Worm (Caenorhabditis elegans): ENCODE results near the gene nspg-6.

nspg-6 gene

ce11 chrIII:7271083-7271482 is 43.7 kb downstream of the nspg-6 start:
- TF ChIP-seq ceh-24 (tag; optimal IDR thresholded peaks at IDR 0.05) (no peak), K02D7.2 (tag; optimal IDR thresholded peaks at IDR 0.05) (no peak), dve-1 (tag; optimal IDR thresholded peaks at IDR 0.05) (no peak), pax-1 (tag; optimal IDR thresholded peaks at IDR 0.05) (no peak), ceh-14 (tag; optimal IDR thresholded peaks at IDR 0.05) (no peak), pha-2 (tag; optimal IDR thresholded peaks at IDR 0.05) (no peak), fkh-10 (GFP tag; optimal IDR thresholded peaks at IDR 0.05) (no peak), tbx-7 (tag; optimal IDR thresholded peaks at IDR 0.05) (no peak), eyg-1 (tag; optimal IDR thresholded peaks at IDR 0.05) (no peak), npax-4 (tag; optimal IDR thresholded peaks at IDR 0.05) (no peak), mec-3 (tag; optimal IDR thresholded peaks at IDR 0.05; ENCODE audit: borderline replicate concordance) (no peak), rnt-1 (tag; optimal IDR thresholded peaks at IDR 0.05) (no peak), sox-4 (tag; optimal IDR thresholded peaks at IDR 0.05) (no peak), madf-2 (tag; optimal IDR thresholded peaks at IDR 0.05) (no peak), ceh-48 (tag; optimal IDR thresholded peaks at IDR 0.05) (no peak), hlh-13 (GFP tag; optimal IDR thresholded peaks at IDR 0.05) (no peak), ceh-2 (tag; optimal IDR thresholded peaks at IDR 0.05) (no peak)
